Worm (Caenorhabditis elegans) whole organism, mixed stage, embryonic: Measurements from ENCODE around the gene H04D03.2.

Experiments
- M03D4.4 ChIP-seq: sonication (generic microtip); optimal IDR thresholded peaks from 2 replicates; lab custom pipeline; 2017; ENCODE audit warnings: mild to moderate bottlenecking, missing genetic modification characterization, missing compliant biosample characterization
- bed-3 ChIP-seq: fragments of 200-800 bp; sonication (Bioruptor generic); optimal IDR thresholded peaks from 3 replicates; lab custom pipeline; 2018; ENCODE audit warnings: mild to moderate bottlenecking, missing genetic modification characterization, moderate library complexity, missing compliant biosample characterization
- ceh-39 ChIP-seq: fragments of 150-350 bp; optimal IDR thresholded peaks from 2 replicates; lab custom pipeline; 2014; ENCODE audit warnings: missing biosample characterization, missing genetic modification characterization
- ceh-43 ChIP-seq: fragments of 200-800 bp; sonication (Bioruptor generic); optimal IDR thresholded peaks from 2 replicates; lab custom pipeline; 2018; ENCODE audit warnings: mild to moderate bottlenecking, missing genetic modification characterization, moderate library complexity, missing compliant biosample characterization
- ces-1 ChIP-seq: fragments of 150-350 bp; optimal IDR thresholded peaks from 2 replicates; lab custom pipeline; 2014; ENCODE audit warnings: missing biosample characterization, missing genetic modification reagents, missing genetic modification characterization
- elt-1 ChIP-seq: sonication (generic microtip); optimal IDR thresholded peaks from 2 replicates; lab custom pipeline; 2017; ENCODE audit warnings: missing genetic modification characterization, mild to moderate bottlenecking, missing compliant biosample characterization, antibody characterized with exemption, moderate library complexity, borderline replicate concordance; ENCODE audit not compliant: insufficient read depth
- elt-3 ChIP-seq: fragments of 150-350 bp; optimal IDR thresholded peaks from 2 replicates; lab custom pipeline; 2014; ENCODE audit warnings: missing biosample characterization, missing genetic modification characterization
- ham-2 ChIP-seq: fragments of 200-800 bp; sonication (Bioruptor generic); optimal IDR thresholded peaks from 2 replicates; lab custom pipeline; 2018; ENCODE audit warnings: mild to moderate bottlenecking, missing genetic modification characterization, missing compliant biosample characterization
- hlh-1 ChIP-seq: fragments of 150-350 bp; optimal IDR thresholded peaks from 2 replicates; lab custom pipeline; 2014; ENCODE audit warnings: missing biosample characterization, missing genetic modification reagents, missing genetic modification characterization
- lin-13 ChIP-seq: fragments of 150-350 bp; optimal IDR thresholded peaks from 2 replicates; lab custom pipeline; 2014; ENCODE audit warnings: missing biosample characterization, missing genetic modification characterization
- lsy-2 ChIP-seq: fragments of 150-350 bp; optimal IDR thresholded peaks from 2 replicates; lab custom pipeline; 2014; ENCODE audit warnings: missing biosample characterization, missing genetic modification characterization
- mab-5 ChIP-seq: fragments of 150-350 bp; optimal IDR thresholded peaks from 2 replicates; lab custom pipeline; 2014; ENCODE audit warnings: missing biosample characterization, missing genetic modification characterization
- mep-1 ChIP-seq: fragments of 150-350 bp; optimal IDR thresholded peaks from 2 replicates; lab custom pipeline; 2017; ENCODE audit warnings: missing biosample characterization, missing genetic modification reagents, missing genetic modification characterization, inconsistent platforms
- nhr-12 ChIP-seq: fragments of 150-350 bp; optimal IDR thresholded peaks from 2 replicates; lab custom pipeline; 2014; ENCODE audit warnings: missing biosample characterization, missing genetic modification characterization
- nhr-2 ChIP-seq: fragments of 150-350 bp; optimal IDR thresholded peaks from 2 replicates; lab custom pipeline; 2014; ENCODE audit warnings: missing biosample characterization, missing genetic modification characterization
- nhr-237 ChIP-seq: fragments of 150-350 bp; optimal IDR thresholded peaks from 2 replicates; lab custom pipeline; 2014; ENCODE audit warnings: missing biosample characterization, missing genetic modification characterization
- nhr-28 ChIP-seq: fragments of 150-350 bp; optimal IDR thresholded peaks from 2 replicates; lab custom pipeline; 2014; ENCODE audit warnings: missing biosample characterization, missing genetic modification characterization
- nhr-76 ChIP-seq: sonication (generic microtip); optimal IDR thresholded peaks from 2 replicates; lab custom pipeline; 2017; ENCODE audit warnings: missing biosample characterization, missing genetic modification characterization
- sem-2 ChIP-seq: fragments of 200-800 bp; sonication (Bioruptor generic); optimal IDR thresholded peaks from 2 replicates; lab custom pipeline; 2018; ENCODE audit warnings: mild to moderate bottlenecking, missing genetic modification characterization, missing compliant biosample characterization
- snpc-4 ChIP-seq: fragments of 150-350 bp; optimal IDR thresholded peaks from 2 replicates; lab custom pipeline; 2014; ENCODE audit warnings: missing biosample characterization, missing genetic modification characterization
- sptf-1 ChIP-seq: sonication (generic microtip); optimal IDR thresholded peaks from 2 replicates; lab custom pipeline; 2017; ENCODE audit warnings: mild to moderate bottlenecking, missing genetic modification characterization, moderate library complexity, missing compliant biosample characterization
- tbx-8 ChIP-seq: fragments of 200-800 bp; sonication (Bioruptor generic); optimal IDR thresholded peaks from 2 replicates; lab custom pipeline; 2018; ENCODE audit warnings: mild to moderate bottlenecking, missing genetic modification characterization, moderate library complexity, missing compliant biosample characterization
- unc-120 ChIP-seq: sonication (generic microtip); optimal IDR thresholded peaks from 2 replicates; lab custom pipeline; 2017; ENCODE audit warnings: missing genetic modification characterization, missing compliant biosample characterization; ENCODE audit not compliant: poor library complexity, severe bottlenecking
- unc-39 ChIP-seq: fragments of 150-350 bp; optimal IDR thresholded peaks from 2 replicates; lab custom pipeline; 2014; ENCODE audit warnings: missing biosample characterization, missing genetic modification characterization
- unc-62 ChIP-seq: fragments of 150-350 bp; optimal IDR thresholded peaks from 2 replicates; lab custom pipeline; 2014; ENCODE audit warnings: missing biosample characterization, missing genetic modification reagents, missing genetic modification characterization
- zip-8 ChIP-seq: fragments of 150-350 bp; optimal IDR thresholded peaks from 2 replicates; lab custom pipeline; 2014; ENCODE audit warnings: missing biosample characterization, missing genetic modification characterization
- ztf-11 ChIP-seq: fragments of 150-350 bp; optimal IDR thresholded peaks from 2 replicates; lab custom pipeline; 2014; ENCODE audit warnings: missing biosample characterization, missing genetic modification characterization

H04D03.2 gene

DNA sequence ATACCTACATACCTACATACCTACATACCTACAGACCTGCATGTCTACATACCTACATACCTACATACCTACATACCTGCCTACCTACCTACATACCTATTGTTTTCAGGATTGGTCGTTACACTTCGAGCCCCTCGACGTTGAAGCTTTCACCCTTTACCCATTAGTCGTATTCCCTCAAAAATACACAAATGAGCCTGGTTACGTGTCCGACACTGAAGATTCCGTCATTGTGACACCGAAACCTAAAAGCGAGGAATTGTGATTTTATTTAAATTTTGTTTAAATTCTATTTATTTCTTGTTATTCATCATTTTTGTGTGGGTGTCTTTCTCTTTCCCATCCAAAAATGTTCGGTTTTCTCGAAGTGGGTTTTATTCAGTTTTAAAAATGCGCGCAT lies 37.0 kb upstream of the H04D03.2 start, which contains the start of gene D2045.7:
D2045.7 (plus strand) TSS at position 301 of the 400 bp plus-strand sequence.
- TF ChIP-seq ztf-11: no peak
- no peak for TF ChIP-seq M03D4.4 (tag; lab: Kevin White, UChicago)
- no peak for TF ChIP-seq sptf-1 (tag; lab: Kevin White, UChicago)
- no peak for TF ChIP-seq snpc-4 (tag; lab: Kevin White, UChicago)
- no peak for TF ChIP-seq tbx-8
- TF ChIP-seq nhr-237 (tag; lab: Kevin White, UChicago): no peak
- no peak for TF ChIP-seq hlh-1 (tag; lab: Kevin White, UChicago)
- no peak for TF ChIP-seq lsy-2 (tag; lab: Kevin White, UChicago)
- TF ChIP-seq bed-3 (GFP tag; lab: Kevin White, UChicago): no peak
- no peak for TF ChIP-seq elt-3 (tag; lab: Kevin White, UChicago)
- TF ChIP-seq nhr-12 (tag; lab: Kevin White, UChicago): no peak
- TF ChIP-seq sem-2 (GFP tag; lab: Kevin White, UChicago): no peak
- no peak for TF ChIP-seq unc-62
- no peak for TF ChIP-seq ham-2 (GFP tag; lab: Kevin White, UChicago)
- TF ChIP-seq lin-13 (tag; lab: Kevin White, UChicago): no peak
- no peak for TF ChIP-seq unc-39 (tag; lab: Kevin White, UChicago)
- no peak for TF ChIP-seq ces-1 (GFP tag; lab: Kevin White, UChicago)

- TF ChIP-seq ztf-11: no peak
- no peak for TF ChIP-seq nhr-2 (tag; lab: Kevin White, UChicago)
- TF ChIP-seq unc-62: no peak
- no peak for TF ChIP-seq ham-2 (GFP tag; lab: Kevin White, UChicago)
- TF ChIP-seq tbx-8: no peak
- no peak for TF ChIP-seq lsy-2 (tag; lab: Kevin White, UChicago)
- TF ChIP-seq lin-13 (tag; lab: Kevin White, UChicago): no peak
- TF ChIP-seq ceh-43: no peak
- TF ChIP-seq nhr-76 (tag; lab: Kevin White, UChicago): no peak
Measured at ce11 chrIII:10474945-10475344, 32.7 kb upstream of the H04D03.2 start, which contains the start of gene D2045.9. Gene D2045.9 (plus strand): TSS chrIII:10475245.

DNA sequence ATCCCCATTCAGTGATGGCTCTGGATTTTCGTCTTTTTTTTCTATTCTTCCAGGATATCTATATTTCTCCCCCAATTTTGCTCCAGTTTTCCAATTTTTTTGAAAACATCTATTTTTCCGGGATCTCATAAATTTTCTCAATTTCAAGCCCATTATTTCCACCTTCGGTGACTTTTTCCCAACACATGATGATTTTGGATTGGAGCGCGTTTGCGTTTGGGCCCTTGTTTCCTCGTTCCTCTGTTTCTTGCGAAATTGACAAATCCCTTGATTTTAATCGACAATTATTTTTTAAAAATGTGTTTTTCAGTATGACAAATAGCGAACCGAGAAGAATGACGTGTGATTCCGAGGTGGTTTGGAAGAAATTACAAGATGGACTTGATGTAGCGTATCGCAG lies 28.7 kb upstream of the H04D03.2 start, which contains the start of gene cul-1:
cul-1 (plus strand) TSS at position 311 of the 400 bp plus-strand sequence.
- TF ChIP-seq ces-1 (GFP tag; lab: Kevin White, UChicago) (no peak), hlh-1 (tag; lab: Kevin White, UChicago) (peak; percentile 43)

DNA sequence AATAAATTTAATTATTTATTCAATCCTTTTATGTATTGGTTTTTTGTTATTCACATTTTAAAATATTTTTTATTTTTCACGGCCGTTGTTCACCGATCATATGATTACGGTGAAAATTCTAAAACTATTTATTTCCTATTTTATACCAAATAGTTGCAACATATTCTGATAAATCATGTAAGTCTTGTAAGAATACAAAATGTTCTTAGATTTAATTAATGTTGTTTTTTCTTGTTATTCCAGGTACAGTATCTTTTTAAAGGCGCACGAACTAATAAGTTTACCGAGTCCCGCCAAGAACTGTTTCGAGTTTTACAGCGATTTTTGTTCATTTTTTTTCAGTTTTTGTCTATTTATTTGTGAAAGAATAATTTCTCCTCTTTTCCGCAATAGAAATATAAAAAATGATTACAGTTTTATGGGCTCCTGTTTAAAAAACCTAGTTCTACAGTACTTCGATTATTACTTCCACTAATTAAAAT lies 27.4 kb upstream of the H04D03.2 start, which contains the start of gene D2045.5:
D2045.5 (minus strand) TSS at position 51 of the 482 bp plus-strand sequence.
- TF ChIP-seq ztf-11: no peak
- no peak for TF ChIP-seq nhr-12 (tag; lab: Kevin White, UChicago)
- TF ChIP-seq M03D4.4 (tag; lab: Kevin White, UChicago): no peak
- TF ChIP-seq mab-5: no peak
- no peak for TF ChIP-seq mep-1
- no peak for TF ChIP-seq bed-3 (GFP tag; lab: Kevin White, UChicago)
- TF ChIP-seq sem-2 (GFP tag; lab: Kevin White, UChicago): no peak
- TF ChIP-seq nhr-237 (tag; lab: Kevin White, UChicago): no peak
- no peak for TF ChIP-seq elt-1 (tag; lab: Kevin White, UChicago)
- TF ChIP-seq tbx-8: no peak
- no peak for TF ChIP-seq nhr-76 (tag; lab: Kevin White, UChicago)
- no peak for TF ChIP-seq snpc-4 (tag; lab: Kevin White, UChicago)

DNA sequence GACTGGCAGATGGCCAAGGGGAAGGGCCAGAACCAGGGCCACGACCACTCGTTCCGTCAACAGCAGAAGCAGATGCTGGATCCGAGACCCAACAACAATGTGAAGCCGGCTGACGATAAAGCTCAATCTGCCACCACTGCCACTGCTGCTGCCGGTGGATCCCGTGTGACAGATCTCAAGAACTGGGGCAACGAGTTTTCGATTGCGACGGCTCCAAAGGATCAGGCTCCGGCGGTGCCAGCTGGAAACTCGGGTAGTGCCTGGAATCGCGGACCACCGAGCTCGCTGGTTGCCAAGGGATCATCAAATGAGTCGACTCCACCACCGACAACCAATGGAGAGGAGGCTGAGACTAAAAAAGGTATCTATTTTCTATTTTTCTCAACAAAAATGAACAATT lies 22.2 kb upstream of the H04D03.2 start:
- TF ChIP-seq unc-39 (tag; lab: Kevin White, UChicago) (no peak), nhr-2 (tag; lab: Kevin White, UChicago) (no peak), M03D4.4 (tag; lab: Kevin White, UChicago) (no peak), bed-3 (GFP tag; lab: Kevin White, UChicago) (no peak), ceh-43 (no peak), nhr-237 (tag; lab: Kevin White, UChicago) (no peak), lin-13 (tag; lab: Kevin White, UChicago) (no peak), nhr-28 (tag; lab: Kevin White, UChicago) (no peak), lsy-2 (tag; lab: Kevin White, UChicago) (no peak), mep-1 (no peak), zip-8 (tag; lab: Kevin White, UChicago) (no peak), ceh-39 (tag; lab: Kevin White, UChicago) (no peak), sptf-1 (tag; lab: Kevin White, UChicago) (no peak), mab-5 (no peak), unc-62 (no peak), nhr-12 (tag; lab: Kevin White, UChicago) (no peak), nhr-76 (tag; lab: Kevin White, UChicago) (no peak), snpc-4 (tag; lab: Kevin White, UChicago) (no peak)

- TF ChIP-seq unc-120 (tag; lab: Kevin White, UChicago) (no peak), ham-2 (GFP tag; lab: Kevin White, UChicago) (peak; percentile 6)
Measured at ce11 chrIII:10463653-10464052, 21.4 kb upstream of the H04D03.2 start.
